Fruit fly (Drosophila melanogaster) whole organism, prepupa: ENCODE data around the gene gdl-ORF39.

Experiments
- CG11902 ChIP-seq: fragments of 200-800 bp; sonication (Bioruptor generic); optimal IDR thresholded peaks from 3 replicates; lab custom pipeline; 2016; ENCODE audit warnings: missing biosample characterization, missing genetic modification characterization
- CG6276 ChIP-seq: fragments of 200-800 bp; sonication (Bioruptor generic); optimal IDR thresholded peaks from 2 replicates; lab custom pipeline; 2017; ENCODE audit warnings: missing biosample characterization, mild to moderate bottlenecking, missing genetic modification characterization
- CG6808 ChIP-seq: fragments of 200-800 bp; sonication (Bioruptor generic); optimal IDR thresholded peaks from 3 replicates; lab custom pipeline; 2017; ENCODE audit warnings: missing biosample characterization, missing genetic modification characterization, mild to moderate bottlenecking, moderate library complexity, missing genetic modification reagents
- CG7368 ChIP-seq: fragments of 200-800 bp; sonication (Bioruptor generic); optimal IDR thresholded peaks from 3 replicates; lab custom pipeline; 2016; ENCODE audit warnings: missing biosample characterization, missing genetic modification characterization
- CG8632 ChIP-seq: fragments of 200-800 bp; sonication (Bioruptor generic); optimal IDR thresholded peaks from 3 replicates; lab custom pipeline; 2016; ENCODE audit warnings: missing biosample characterization, missing genetic modification characterization
- Met ChIP-seq: fragments of 200-800 bp; sonication (Bioruptor generic); optimal IDR thresholded peaks from 3 replicates; lab custom pipeline; 2016; ENCODE audit warnings: missing biosample characterization, missing genetic modification characterization
- Smox ChIP-seq: fragments of 200-800 bp; sonication (Bioruptor generic); optimal IDR thresholded peaks from 3 replicates; lab custom pipeline; 2016; ENCODE audit warnings: missing biosample characterization, missing genetic modification characterization
- Sox14 ChIP-seq: fragments of 200-800 bp; sonication (Bioruptor generic); optimal IDR thresholded peaks from 3 replicates; lab custom pipeline; 2016; ENCODE audit warnings: missing biosample characterization, missing genetic modification characterization
- eg ChIP-seq: fragments of 200-800 bp; sonication (Bioruptor generic); IDR thresholded peaks from 3 replicates; pipeline ENCODE4 v1.3.6; 2022; ENCODE audit warnings: missing biosample characterization, missing genetic modification characterization
- lz ChIP-seq: fragments of 200-800 bp; sonication (Bioruptor generic); optimal IDR thresholded peaks from 3 replicates; lab custom pipeline; 2016; ENCODE audit warnings: missing biosample characterization, missing genetic modification characterization
- svp ChIP-seq: fragments of 200-800 bp; sonication (Bioruptor generic); peaks from one replicate; lab custom pipeline; 2016; ENCODE audit warnings: missing biosample characterization, missing genetic modification characterization

- TF ChIP-seq CG11902 (GFP tag; lab: Kevin White, UChicago) (no peak), Met (GFP tag; lab: Kevin White, UChicago) (no peak), CG6808 (no peak), CG7368 (GFP tag; lab: Kevin White, UChicago) (no peak), Sox14 (GFP tag; lab: Kevin White, UChicago) (no peak), eg (GFP tag; lab: Robert Waterston, UW) (no peak), Smox (GFP tag; lab: Kevin White, UChicago) (no peak), lz (GFP tag; lab: Kevin White, UChicago) (no peak), CG8632 (GFP tag; lab: Kevin White, UChicago) (no peak), svp (no peak), CG6276 (GFP tag; lab: Kevin White, UChicago) (no peak)
These were observed at the start of gene gdl-ORF39, which contains the start of gene gdl for dm6 chr3L:15509398-15509797.
